Fruit fly (Drosophila melanogaster): Measurements from ENCODE around the gene Frl.
A peak's percentile ranks its signal among the peaks of the same experiment; 100 is the strongest.

Frl gene

DNA sequence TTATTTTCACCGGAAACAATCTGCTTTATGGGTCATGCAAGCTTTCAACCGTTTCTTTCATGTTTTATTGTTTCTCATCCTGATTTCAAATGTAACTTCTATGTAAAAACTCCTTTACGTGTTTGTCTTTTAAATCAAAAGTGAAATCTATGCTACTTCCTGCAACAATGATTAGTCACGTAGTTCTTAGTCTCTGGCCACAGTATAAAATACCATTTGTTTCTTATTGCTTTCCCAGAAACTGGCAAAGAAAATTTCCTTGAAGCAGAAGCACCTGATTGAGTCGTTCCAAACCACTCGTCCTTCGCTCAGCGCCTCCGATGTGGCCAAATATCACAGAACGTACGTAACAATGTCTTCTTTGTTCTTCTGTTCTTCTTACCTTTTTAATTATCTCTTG is 22.5 kb downstream of the Frl start, which contains the start of gene btl:
btl (plus strand) TSS at position 301 of the 400 bp plus-strand sequence.
- TF ChIP-seq Xbp1 (GFP tag; optimal IDR thresholded peaks at IDR 0.05), result no peak
- no peak for TF ChIP-seq CG13894 (tag; optimal IDR thresholded peaks at IDR 0.05)
- TF ChIP-seq CG8478 (optimal IDR thresholded peaks at IDR 0.05), result no peak
- no peak for TF ChIP-seq Fer2 (tag; optimal IDR thresholded peaks at IDR 0.05)
- no peak for TF ChIP-seq NFAT (GFP tag; IDR thresholded peaks at IDR 0.05)
- no peak for TF ChIP-seq unpg (GFP tag; optimal IDR thresholded peaks at IDR 0.05)
- no peak for TF ChIP-seq Awh (GFP tag; IDR thresholded peaks at IDR 0.05)
- no peak for TF ChIP-seq p53 (GFP tag; optimal IDR thresholded peaks at IDR 0.05)
- no peak for TF ChIP-seq CG3838 (GFP tag; optimal IDR thresholded peaks at IDR 0.05)
- TF ChIP-seq Dfd (GFP tag; optimal IDR thresholded peaks at IDR 0.05), result no peak
- TF ChIP-seq CHES-1-like (GFP tag; optimal IDR thresholded peaks at IDR 0.05), result no peak
- TF ChIP-seq her (GFP tag; optimal IDR thresholded peaks at IDR 0.05), result no peak
- no peak for TF ChIP-seq Sox100B (GFP tag; optimal IDR thresholded peaks at IDR 0.05)
- no peak for TF ChIP-seq lola (GFP tag; optimal IDR thresholded peaks at IDR 0.05)
- no peak for TF ChIP-seq E2f1 (GFP tag; IDR thresholded peaks at IDR 0.05)

dm6 chr3L:14076559-14076958 is 23.5 kb downstream of the Frl start:
- TF ChIP-seq scrt (GFP tag; optimal IDR thresholded peaks at IDR 0.05), result no peak
- TF ChIP-seq CG34422 (GFP tag; IDR thresholded peaks at IDR 0.05), result no peak
- no peak for TF ChIP-seq ems (GFP tag; optimal IDR thresholded peaks at IDR 0.05)
- no peak for TF ChIP-seq croc (GFP tag; conservative IDR thresholded peaks at IDR 0.05)
- TF ChIP-seq CG9437 (GFP tag; optimal IDR thresholded peaks at IDR 0.05), result no peak
- peak; percentile 74 for TF ChIP-seq kni (GFP tag; optimal IDR thresholded peaks at IDR 0.05)
- TF ChIP-seq CG4328 (GFP tag; optimal IDR thresholded peaks at IDR 0.05), result no peak
- TF ChIP-seq Elba2 (GFP tag; optimal IDR thresholded peaks at IDR 0.05), result peak; percentile 10
- no peak for TF ChIP-seq CG12299 (tag; optimal IDR thresholded peaks at IDR 0.05)
- no peak for TF ChIP-seq CG11696 (GFP tag; IDR thresholded peaks at IDR 0.05)
- TF ChIP-seq CG15073 (GFP tag; optimal IDR thresholded peaks at IDR 0.05), result no peak
- TF ChIP-seq CG1832 (GFP tag; optimal IDR thresholded peaks at IDR 0.05), result no peak
- TF ChIP-seq CG16863 (GFP tag; optimal IDR thresholded peaks at IDR 0.05), result no peak
- TF ChIP-seq CG13894 (tag; optimal IDR thresholded peaks at IDR 0.05), result no peak
- no peak for TF ChIP-seq Ets65A (GFP tag)
- TF ChIP-seq CG12744 (GFP tag; optimal IDR thresholded peaks at IDR 0.05), result no peak
- no peak for TF ChIP-seq grau (tag; optimal IDR thresholded peaks at IDR 0.05)
- no peak for TF ChIP-seq HLH4C (GFP tag; IDR thresholded peaks at IDR 0.05; ENCODE audit: partially characterized antibody)
- TF ChIP-seq CG11398 (GFP tag; optimal IDR thresholded peaks at IDR 0.05), result no peak
- TF ChIP-seq CG5953 (GFP tag; IDR thresholded peaks at IDR 0.05), result no peak
- TF ChIP-seq fru (optimal IDR thresholded peaks at IDR 0.05), result no peak
- TF ChIP-seq fd102C (GFP tag; optimal IDR thresholded peaks at IDR 0.05), result no peak
- TF ChIP-seq Sox102F (GFP tag; optimal IDR thresholded peaks at IDR 0.05), result no peak
- no peak for TF ChIP-seq ftz-f1 (GFP tag; optimal IDR thresholded peaks at IDR 0.05)
- TF ChIP-seq Hmr (GFP tag; optimal IDR thresholded peaks at IDR 0.05), result no peak
- peak; percentile 82 for TF ChIP-seq cad (GFP tag; optimal IDR thresholded peaks at IDR 0.05)
- TF ChIP-seq Dek (tag; optimal IDR thresholded peaks at IDR 0.05), result no peak
- peak in 1 of 2 experiments; percentile 47 for TF ChIP-seq insv (GFP tag; optimal IDR thresholded peaks at IDR 0.05)
- TF ChIP-seq CG34224 (GFP tag; IDR thresholded peaks at IDR 0.05; ENCODE audit: partially characterized antibody), result no peak
- no peak for TF ChIP-seq CG2202 (tag; optimal IDR thresholded peaks at IDR 0.05)
- TF ChIP-seq Ptx1 (GFP tag; IDR thresholded peaks at IDR 0.05), result no peak
- TF ChIP-seq CG14667 (GFP tag; IDR thresholded peaks at IDR 0.05), result no peak
- no peak for TF ChIP-seq pb (GFP tag; optimal IDR thresholded peaks at IDR 0.05)
- TF ChIP-seq H15 (GFP tag; IDR thresholded peaks at IDR 0.05), result no peak
- TF ChIP-seq CHES-1-like (GFP tag; optimal IDR thresholded peaks at IDR 0.05), result no peak
- peak; percentile 90 for TF ChIP-seq CG15479 (GFP tag; optimal IDR thresholded peaks at IDR 0.05)
- no peak for TF ChIP-seq Lpt (GFP tag; optimal IDR thresholded peaks at IDR 0.05)
- no peak for TF ChIP-seq CG4707 (GFP tag; optimal IDR thresholded peaks at IDR 0.05)
- no peak for TF ChIP-seq CG17361 (GFP tag; IDR thresholded peaks at IDR 0.05)
